Worm (Caenorhabditis elegans) whole organism, L1 larva: ENCODE data around the gene nhr-72.

Experiments
- elt-2 ChIP-seq: sonication (generic microtip); optimal IDR thresholded peaks from 2 replicates; lab custom pipeline; 2016; ENCODE audit warnings: missing genetic modification characterization, mild to moderate bottlenecking, inconsistent platforms, missing compliant biosample characterization, missing genetic modification reagents
- nhr-237 ChIP-seq: fragments of 150-350 bp; optimal IDR thresholded peaks from 2 replicates; lab custom pipeline; 2014; ENCODE audit warnings: missing biosample characterization, missing genetic modification characterization
- nhr-28 ChIP-seq: fragments of 150-350 bp; optimal IDR thresholded peaks from 2 replicates; lab custom pipeline; 2014; ENCODE audit warnings: missing biosample characterization, missing genetic modification characterization
- nhr-76 ChIP-seq: sonication (generic microtip); optimal IDR thresholded peaks from 2 replicates; lab custom pipeline; 2017; ENCODE audit warnings: missing biosample characterization, missing genetic modification characterization

DNA sequence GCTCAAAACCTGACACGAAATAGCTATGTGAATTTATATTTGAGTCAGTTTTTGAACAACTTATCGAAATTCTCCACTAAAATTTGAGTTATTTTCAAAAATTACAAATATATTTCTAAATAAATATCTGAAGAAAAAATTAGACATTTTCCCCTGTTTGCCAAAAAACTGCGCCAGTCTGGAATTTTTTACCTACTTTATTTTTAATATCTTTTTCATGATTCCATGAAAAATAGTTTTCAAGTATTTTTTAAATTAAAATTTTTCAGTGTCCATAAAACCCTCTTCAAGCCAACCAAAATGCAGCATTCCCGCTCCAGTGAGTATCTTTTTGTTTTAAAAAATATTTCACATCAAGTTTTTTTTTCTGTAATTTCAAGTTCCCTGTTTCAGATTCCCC, 40.6 kb upstream of the nhr-72 start, which contains the start of gene F53C3.8:
- TF ChIP-seq elt-2 (tag; lab: Kevin White, UChicago) = no peak
- no peak for TF ChIP-seq nhr-28
- no peak for TF ChIP-seq nhr-76 (tag; lab: Kevin White, UChicago)
- no peak for TF ChIP-seq nhr-237
